Worm (Caenorhabditis elegans) whole organism, L3 larva: ENCODE measurements around the gene Y66D12A.21.

Experiments
- R02D3.7 ChIP-seq: fragments of 150-350 bp; optimal IDR thresholded peaks from 2 replicates; lab custom pipeline; 2014; ENCODE audit warnings: missing biosample characterization, missing genetic modification characterization
- aly-2 ChIP-seq: fragments of 150-350 bp; optimal IDR thresholded peaks from 2 replicates; lab custom pipeline; 2014; ENCODE audit warnings: missing biosample characterization, missing genetic modification characterization
- ama-1 ChIP-seq: fragments of 150-350 bp; optimal IDR thresholded peaks from 2 replicates; lab custom pipeline; 2018
- ceh-16 ChIP-seq: sonication (generic microtip); optimal IDR thresholded peaks from 2 replicates; lab custom pipeline; 2017; ENCODE audit warnings: missing biosample characterization, missing genetic modification characterization
- ceh-28 ChIP-seq: fragments of 150-350 bp; optimal IDR thresholded peaks from 2 replicates; lab custom pipeline; 2014; ENCODE audit warnings: missing biosample characterization, missing genetic modification reagents, missing genetic modification characterization
- ceh-82 ChIP-seq: fragments of 150-350 bp; optimal IDR thresholded peaks from 2 replicates; lab custom pipeline; 2014; ENCODE audit warnings: missing biosample characterization, missing genetic modification characterization
- ceh-9 ChIP-seq: sonication (generic microtip); optimal IDR thresholded peaks from 2 replicates; lab custom pipeline; 2018; ENCODE audit warnings: missing biosample characterization, missing genetic modification characterization
- egl-27 ChIP-seq: sonication (generic microtip); optimal IDR thresholded peaks from 4 replicates; lab custom pipeline; 2017; ENCODE audit warnings: missing biosample characterization, missing genetic modification reagents, missing genetic modification characterization
- elt-1 ChIP-seq: fragments of 150-350 bp; optimal IDR thresholded peaks from 2 replicates; lab custom pipeline; 2014; ENCODE audit warnings: missing biosample characterization, missing genetic modification characterization
- elt-2 ChIP-seq: sonication (generic microtip); optimal IDR thresholded peaks from 2 replicates; lab custom pipeline; 2016; ENCODE audit warnings: missing genetic modification reagents, mild to moderate bottlenecking, missing genetic modification characterization, missing compliant biosample characterization
- elt-3 ChIP-seq, 3 experiments: fragments of 150-350 bp in 1 of 3; sonication (generic microtip) in 2 of 3; optimal IDR thresholded peaks; 2 replicates in 2 of 3; 4 replicates in 1 of 3; lab custom pipeline; 2014 to 2017; ENCODE audit warnings: missing biosample characterization in 3 of 3, missing genetic modification characterization in 3 of 3
- eor-1 ChIP-seq, 2 experiments: fragments of 150-350 bp; optimal IDR thresholded peaks; 2 replicates each; lab custom pipeline; 2014 to 2018; ENCODE audit warnings: missing biosample characterization in 2 of 2, missing genetic modification characterization in 2 of 2
- fos-1 ChIP-seq: fragments of 150-350 bp; optimal IDR thresholded peaks from 2 replicates; lab custom pipeline; 2014; ENCODE audit warnings: missing biosample characterization, missing genetic modification characterization
- hmg-11 ChIP-seq: sonication (generic microtip); optimal IDR thresholded peaks from 2 replicates; lab custom pipeline; 2016; ENCODE audit warnings: missing genetic modification characterization, missing compliant biosample characterization
- jun-1 ChIP-seq: fragments of 150-350 bp; optimal IDR thresholded peaks from 2 replicates; lab custom pipeline; 2014; ENCODE audit warnings: missing biosample characterization, missing genetic modification reagents, missing genetic modification characterization
- lin-39 ChIP-seq: fragments of 150-350 bp; optimal IDR thresholded peaks from 2 replicates; lab custom pipeline; 2018; ENCODE audit warnings: missing biosample characterization, missing genetic modification reagents, missing genetic modification characterization
- lsy-12 ChIP-seq: sonication (generic microtip); optimal IDR thresholded peaks from 2 replicates; lab custom pipeline; 2016; ENCODE audit warnings: mild to moderate bottlenecking, missing genetic modification characterization, missing compliant biosample characterization
- mdl-1 ChIP-seq: fragments of 150-350 bp; optimal IDR thresholded peaks from 2 replicates; lab custom pipeline; 2014; ENCODE audit warnings: missing biosample characterization, missing genetic modification characterization
- mml-1 ChIP-seq: fragments of 150-350 bp; sonication (generic microtip); optimal IDR thresholded peaks from 3 replicates; lab custom pipeline; 2014; ENCODE audit warnings: missing biosample characterization, missing genetic modification characterization
- nfya-1 ChIP-seq: sonication (generic microtip); optimal IDR thresholded peaks from 2 replicates; lab custom pipeline; 2017; ENCODE audit warnings: missing genetic modification characterization, mild to moderate bottlenecking, missing compliant biosample characterization, antibody characterized with exemption, moderate library complexity; ENCODE audit not compliant: insufficient read depth
- nhr-12 ChIP-seq: fragments of 150-350 bp; optimal IDR thresholded peaks from 2 replicates; lab custom pipeline; 2014; ENCODE audit warnings: missing biosample characterization, missing genetic modification characterization
- nhr-23 ChIP-seq: fragments of 150-350 bp; optimal IDR thresholded peaks from 2 replicates; lab custom pipeline; 2014; ENCODE audit warnings: missing biosample characterization, missing genetic modification reagents, missing genetic modification characterization
- nhr-237 ChIP-seq: fragments of 150-350 bp; optimal IDR thresholded peaks from 2 replicates; lab custom pipeline; 2014; ENCODE audit warnings: missing biosample characterization, missing genetic modification characterization
- nhr-25 ChIP-seq: sonication (generic microtip); optimal IDR thresholded peaks from 2 replicates; lab custom pipeline; 2017; ENCODE audit warnings: missing biosample characterization, missing genetic modification characterization
- nhr-28 ChIP-seq: fragments of 150-350 bp; optimal IDR thresholded peaks from 2 replicates; lab custom pipeline; 2014; ENCODE audit warnings: missing biosample characterization, missing genetic modification characterization
- nhr-67 ChIP-seq: fragments of 150-350 bp; optimal IDR thresholded peaks from 2 replicates; lab custom pipeline; 2014; ENCODE audit warnings: missing biosample characterization, missing genetic modification characterization
- pha-4 ChIP-seq: fragments of 150-350 bp; optimal IDR thresholded peaks from 2 replicates; lab custom pipeline; 2014; ENCODE audit warnings: missing biosample characterization, missing genetic modification reagents, missing genetic modification characterization
- pqm-1 ChIP-seq: fragments of 150-350 bp; optimal IDR thresholded peaks from 2 replicates; lab custom pipeline; 2017; ENCODE audit warnings: missing biosample characterization, missing genetic modification characterization, inconsistent platforms
- skn-1 ChIP-seq: fragments of 150-350 bp; optimal IDR thresholded peaks from 2 replicates; lab custom pipeline; 2014; ENCODE audit warnings: missing biosample characterization, missing genetic modification characterization
- snpc-4 ChIP-seq: fragments of 150-350 bp; optimal IDR thresholded peaks from 2 replicates; lab custom pipeline; 2014; ENCODE audit warnings: missing biosample characterization, missing genetic modification characterization
- tbx-2 ChIP-seq: sonication (generic microtip); optimal IDR thresholded peaks from 2 replicates; lab custom pipeline; 2016; ENCODE audit warnings: mild to moderate bottlenecking, missing genetic modification characterization, missing compliant biosample characterization
- unc-62 ChIP-seq: fragments of 150-350 bp; sonication (generic microtip); optimal IDR thresholded peaks from 4 replicates; lab custom pipeline; 2014; ENCODE audit warnings: missing biosample characterization, missing genetic modification reagents, missing genetic modification characterization
- zag-1 ChIP-seq: fragments of 150-350 bp; optimal IDR thresholded peaks from 2 replicates; lab custom pipeline; 2014; ENCODE audit warnings: missing biosample characterization, missing genetic modification characterization
- ztf-11 ChIP-seq: fragments of 150-350 bp; optimal IDR thresholded peaks from 2 replicates; lab custom pipeline; 2014; ENCODE audit warnings: missing biosample characterization, missing genetic modification characterization
- ztf-4 ChIP-seq: fragments of 150-350 bp; optimal IDR thresholded peaks from 2 replicates; lab custom pipeline; 2014; ENCODE audit warnings: missing biosample characterization, missing genetic modification characterization

Y66D12A.21 gene

ce11 chrIII:11471336-11471735 is 33.8 kb downstream of the Y66D12A.21 start:
- no peak for TF ChIP-seq ceh-16 (tag; lab: Kevin White, UChicago)
- no peak for TF ChIP-seq ceh-9 (tag; lab: Kevin White, UChicago)
- TF ChIP-seq skn-1 (tag; lab: Kevin White, UChicago): no peak
- no peak for TF ChIP-seq pqm-1 (tag; lab: Kevin White, UChicago)
- no peak for TF ChIP-seq mdl-1 (tag; lab: Kevin White, UChicago)
- TF ChIP-seq nhr-23 (tag; lab: Kevin White, UChicago): no peak
- no peak for TF ChIP-seq R02D3.7 (tag; lab: Kevin White, UChicago)
- TF ChIP-seq nfya-1: no peak
- TF ChIP-seq ztf-11 (tag; lab: Kevin White, UChicago): no peak
- TF ChIP-seq nhr-25: no peak
- TF ChIP-seq jun-1 (tag; lab: Kevin White, UChicago): no peak
- TF ChIP-seq elt-3 (tag; optimal IDR thresholded peaks at IDR 0.05; lab: Kevin White, UChicago): no peak

DNA sequence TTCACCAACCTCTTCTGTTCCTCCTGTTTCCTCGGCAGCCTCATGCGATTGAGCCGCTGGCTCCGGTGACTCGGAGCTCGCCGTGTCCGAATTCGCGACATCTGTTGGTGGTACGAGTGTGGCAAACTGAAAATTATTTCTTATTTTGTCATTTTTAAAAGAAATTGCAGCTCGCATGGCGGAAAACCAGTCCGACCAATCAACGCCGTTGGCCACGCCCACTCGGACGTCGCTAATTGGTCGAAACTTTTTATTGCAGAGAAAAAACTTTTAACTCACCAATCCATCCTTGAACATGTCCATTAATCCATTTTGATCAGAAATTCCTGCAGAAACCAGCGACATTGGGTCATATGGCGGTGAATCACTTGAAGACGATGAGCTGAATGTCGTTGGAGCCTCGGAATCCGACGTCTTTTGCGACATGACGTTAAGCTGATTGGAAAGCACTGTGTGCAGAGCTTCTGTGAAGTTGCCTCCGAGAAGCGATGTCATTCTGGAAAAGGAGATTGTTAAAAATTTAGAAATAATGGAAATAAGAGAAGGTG is 34.7 kb downstream of the Y66D12A.21 start, which contains the start of gene bed-2:
TSS of gene bed-2 (minus strand) at position 498 of the 548 bp plus-strand sequence.
- TF ChIP-seq R02D3.7 (tag; lab: Kevin White, UChicago) (no peak), nfya-1 (peak; percentile 91)
- TF ChIP-seq, all 47 proteins: peak for 1

DNA sequence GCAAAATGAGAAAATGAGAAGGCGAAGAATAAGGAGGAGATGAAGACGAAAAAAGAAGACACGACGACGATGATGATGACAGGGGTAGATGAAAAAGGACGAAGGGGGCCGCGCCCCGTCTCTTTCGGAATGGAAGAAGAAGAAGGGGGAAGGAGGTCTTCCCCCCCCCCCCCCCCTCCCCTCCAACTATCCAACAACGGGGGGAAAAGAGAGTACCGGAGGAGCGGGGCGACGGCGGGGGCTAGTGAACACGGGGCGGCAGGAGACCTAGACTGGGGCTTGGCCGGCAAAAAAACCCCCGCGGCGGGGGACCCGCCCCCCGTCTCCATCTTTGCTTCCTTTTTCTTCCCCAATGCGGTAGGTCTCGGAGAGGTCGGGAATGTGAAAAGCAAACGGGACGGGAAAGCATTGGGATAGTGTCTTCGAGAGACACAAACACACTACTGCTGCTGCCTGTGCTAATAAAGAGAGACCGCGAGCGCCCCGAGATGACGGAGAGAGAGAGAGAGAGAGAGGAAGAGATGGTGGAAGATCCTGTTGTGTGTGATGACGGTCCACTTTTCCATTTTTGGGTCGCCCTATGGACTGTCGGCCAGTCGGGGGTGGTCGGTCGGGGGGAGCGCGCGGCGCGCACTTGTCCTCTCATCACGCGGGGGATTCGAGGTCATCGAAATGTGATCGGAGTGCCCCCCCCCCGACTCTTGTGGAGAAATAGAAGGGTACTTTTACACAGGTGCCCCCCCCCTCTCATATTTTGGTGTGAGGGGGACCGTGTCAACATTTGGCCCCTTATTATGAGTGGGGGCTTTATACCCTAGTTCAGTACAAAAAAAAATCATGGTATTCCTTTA is 37.2 kb downstream of the Y66D12A.21 start:
- no peak for TF ChIP-seq elt-3 (tag; optimal IDR thresholded peaks at IDR 0.05; lab: Kevin White, UChicago)
- TF ChIP-seq jun-1 (tag; lab: Kevin White, UChicago): no peak
- TF ChIP-seq ama-1: no peak
- peak; percentile 57 for TF ChIP-seq nhr-23 (tag; lab: Kevin White, UChicago)
- TF ChIP-seq unc-62 (GFP tag; lab: Kevin White, UChicago): no peak
- no peak for TF ChIP-seq snpc-4
- TF ChIP-seq fos-1 (tag; lab: Kevin White, UChicago): no peak
- no peak for TF ChIP-seq egl-27 (tag; lab: Kevin White, UChicago)
- TF ChIP-seq ztf-4 (tag; lab: Kevin White, UChicago): no peak
- TF ChIP-seq lsy-12: no peak
- TF ChIP-seq ztf-11 (tag; lab: Kevin White, UChicago): no peak
- TF ChIP-seq zag-1 (tag; lab: Kevin White, UChicago): no peak
- no peak for TF ChIP-seq R02D3.7 (tag; lab: Kevin White, UChicago)
- TF ChIP-seq elt-1 (tag; lab: Kevin White, UChicago): no peak
- peak; percentile 20 for TF ChIP-seq pha-4 (tag; lab: Kevin White, UChicago)
- no peak for TF ChIP-seq ceh-82 (tag; lab: Kevin White, UChicago)
- no peak for TF ChIP-seq aly-2 (tag; lab: Kevin White, UChicago)
- no peak for TF ChIP-seq mdl-1 (tag; lab: Kevin White, UChicago)
- TF ChIP-seq nhr-25: no peak
- no peak for TF ChIP-seq nhr-28 (tag; lab: Kevin White, UChicago)
- no peak for TF ChIP-seq elt-2 (tag; lab: Kevin White, UChicago)
- TF ChIP-seq nfya-1: peak; percentile 5
- TF ChIP-seq pqm-1 (tag; lab: Kevin White, UChicago): no peak
- TF ChIP-seq tbx-2 (tag; lab: Kevin White, UChicago): no peak
- no peak for TF ChIP-seq nhr-237 (tag; lab: Kevin White, UChicago)
- TF ChIP-seq nhr-67 (tag; lab: Kevin White, UChicago): no peak
- TF ChIP-seq hmg-11 (tag; lab: Kevin White, UChicago): peak; percentile 45
- TF ChIP-seq skn-1 (tag; lab: Kevin White, UChicago): no peak
- TF ChIP-seq mml-1 (tag; lab: Kevin White, UChicago): no peak
- TF ChIP-seq nhr-12 (tag; lab: Kevin White, UChicago): no peak

ce11 chrIII:11466420-11467188 is 38.5 kb downstream of the Y66D12A.21 start:
- TF ChIP-seq hmg-11 (tag; lab: Kevin White, UChicago): peak; percentile 49
- TF ChIP-seq lin-39 (tag; lab: Kevin White, UChicago): peak; percentile 25
- TF ChIP-seq ceh-28 (tag; lab: Kevin White, UChicago): peak; percentile 7
- TF ChIP-seq pha-4 (tag; lab: Kevin White, UChicago): peak; percentile 13
- peak; percentile 32 for TF ChIP-seq elt-2 (tag; lab: Kevin White, UChicago)
- peak; percentile 42 for TF ChIP-seq nfya-1
- TF ChIP-seq pqm-1 (tag; lab: Kevin White, UChicago): no peak
- no peak for TF ChIP-seq eor-1 (tag; optimal IDR thresholded peaks at IDR 0.05; lab: Kevin White, UChicago)
- no peak for TF ChIP-seq elt-3 (tag; optimal IDR thresholded peaks at IDR 0.05; lab: Kevin White, UChicago)
